Fruit fly (Drosophila melanogaster) whole organism, embryonic: Measurements from ENCODE around the gene hdly.

Experiments used
- Adf1 ChIP-seq: fragments of 200-800 bp; sonication (Bioruptor generic); IDR thresholded peaks from 2 replicates; pipeline ENCODE4 v1.3.6; 2022; ENCODE audit warnings: missing biosample characterization, missing genetic modification characterization
- CG10431 ChIP-seq: fragments of 200-800 bp; sonication (Bioruptor generic); optimal IDR thresholded peaks from 3 replicates; lab custom pipeline; 2018; ENCODE audit warnings: missing biosample characterization, mild to moderate bottlenecking, missing genetic modification characterization
- CG1233 ChIP-seq: fragments of 200-800 bp; sonication (Bioruptor generic); optimal IDR thresholded peaks from 4 replicates; lab custom pipeline; 2018; ENCODE audit warnings: missing biosample characterization, mild to moderate bottlenecking, missing genetic modification characterization
- CG13424 ChIP-seq: fragments of 200-800 bp; sonication (Bioruptor generic); optimal IDR thresholded peaks from 2 replicates; lab custom pipeline; 2019; ENCODE audit warnings: missing biosample characterization, mild to moderate bottlenecking, missing genetic modification characterization, moderate library complexity
- CG13894 ChIP-seq: fragments of 200-800 bp; sonication (Bioruptor generic); optimal IDR thresholded peaks from 3 replicates; lab custom pipeline; 2018; ENCODE audit warnings: missing biosample characterization, mild to moderate bottlenecking, missing genetic modification characterization, moderate library complexity
- CG14710 ChIP-seq: fragments of 200-800 bp; sonication (Bioruptor generic); optimal IDR thresholded peaks from 3 replicates; lab custom pipeline; 2019; ENCODE audit warnings: missing biosample characterization, mild to moderate bottlenecking, missing genetic modification characterization, moderate library complexity
- CG17359 ChIP-seq: fragments of 200-800 bp; sonication (Bioruptor generic); optimal IDR thresholded peaks from 3 replicates; lab custom pipeline; 2018; ENCODE audit warnings: missing biosample characterization, mild to moderate bottlenecking, missing genetic modification characterization, moderate library complexity
- CG17385 ChIP-seq: fragments of 200-800 bp; sonication (Bioruptor generic); optimal IDR thresholded peaks from 3 replicates; lab custom pipeline; 2018; ENCODE audit warnings: missing biosample characterization, mild to moderate bottlenecking, missing genetic modification characterization
- CG18599 ChIP-seq: fragments of 200-800 bp; sonication (Bioruptor generic); optimal IDR thresholded peaks from 3 replicates; lab custom pipeline; 2017; ENCODE audit warnings: missing biosample characterization, missing genetic modification characterization, mild to moderate bottlenecking, moderate library complexity, missing genetic modification reagents
- CG2678 ChIP-seq: fragments of 200-800 bp; sonication (Bioruptor generic); optimal IDR thresholded peaks from 3 replicates; lab custom pipeline; 2019; ENCODE audit warnings: missing biosample characterization, mild to moderate bottlenecking, missing genetic modification characterization, moderate library complexity
- CG2875 ChIP-seq: fragments of 200-800 bp; sonication (Bioruptor generic); optimal IDR thresholded peaks from 2 replicates; lab custom pipeline; 2017; ENCODE audit warnings: missing biosample characterization, mild to moderate bottlenecking, missing genetic modification characterization, missing genetic modification reagents
- CG32767 ChIP-seq: fragments of 200-800 bp; sonication (Bioruptor generic); IDR thresholded peaks from 2 replicates; pipeline ENCODE4 v1.3.6; 2022; ENCODE audit warnings: missing biosample characterization, missing genetic modification characterization
- CG4282 ChIP-seq: fragments of 200-800 bp; sonication (Bioruptor generic); optimal IDR thresholded peaks from 2 replicates; lab custom pipeline; 2016; ENCODE audit warnings: missing biosample characterization, missing genetic modification characterization
- CG9215 ChIP-seq: fragments of 200-800 bp; sonication (Bioruptor generic); IDR thresholded peaks from 2 replicates; pipeline ENCODE4 v1.3.6; 2022; ENCODE audit warnings: missing biosample characterization, missing genetic modification characterization
- CoRest ChIP-seq: fragments of 200-800 bp; sonication (Bioruptor generic); optimal IDR thresholded peaks from 3 replicates; lab custom pipeline; 2018; ENCODE audit warnings: missing biosample characterization, mild to moderate bottlenecking, missing genetic modification characterization, moderate library complexity
- D19A ChIP-seq: fragments of 200-800 bp; optimal IDR thresholded peaks from 3 replicates; lab custom pipeline; 2019; ENCODE audit warnings: missing biosample characterization, mild to moderate bottlenecking, missing genetic modification characterization, moderate library complexity
- Dll ChIP-seq: fragments of 200-800 bp; sonication (Bioruptor generic); IDR thresholded peaks from 4 replicates; pipeline ENCODE4 v1.3.6; 2022; ENCODE audit warnings: missing biosample characterization, missing genetic modification characterization; ENCODE audit not compliant: partially characterized antibody
- Eip74EF ChIP-seq, 2 experiments: fragments of 200-800 bp in 1 of 2; fragments of >200 bp in 1 of 2; sonication (Bioruptor generic) in 1 of 2; optimal IDR thresholded peaks; 2 replicates each; lab custom pipeline; 2017 to 2019; ENCODE audit warnings: missing biosample characterization in 2 of 2, missing genetic modification characterization in 2 of 2, mild to moderate bottlenecking in 1 of 2, moderate library complexity in 1 of 2
- HLHmδ ChIP-seq: fragments of 200-800 bp; sonication (Bioruptor generic); optimal IDR thresholded peaks from 2 replicates; lab custom pipeline; 2018; ENCODE audit warnings: missing biosample characterization, mild to moderate bottlenecking, missing genetic modification characterization, moderate library complexity
- Hr78 ChIP-seq, 2 experiments: fragments of 200-800 bp in 1 of 2; fragments of >200 bp in 1 of 2; sonication (Bioruptor generic) in 1 of 2; optimal IDR thresholded peaks; 2 replicates each; lab custom pipeline; 2017 to 2019; ENCODE audit warnings: missing biosample characterization in 2 of 2, missing genetic modification characterization in 2 of 2, mild to moderate bottlenecking in 1 of 2, moderate library complexity in 1 of 2
- Lhr ChIP-seq: fragments of 200-800 bp; sonication (Bioruptor generic); optimal IDR thresholded peaks from 3 replicates; lab custom pipeline; 2017; ENCODE audit warnings: mild to moderate bottlenecking, missing biosample characterization, missing genetic modification reagents, missing genetic modification characterization
- MBD-R2 ChIP-seq: fragments of 200-800 bp; sonication (Bioruptor generic); IDR thresholded peaks from 2 replicates; pipeline ENCODE4 v1.3.6; 2022; ENCODE audit warnings: missing biosample characterization, missing genetic modification characterization
- Med ChIP-seq: fragments of 200-800 bp; sonication (Bioruptor generic); peaks from one replicate; lab custom pipeline; 2016; ENCODE audit warnings: missing biosample characterization, missing genetic modification characterization, mild to moderate bottlenecking, inconsistent platforms, moderate library complexity
- NFAT ChIP-seq: fragments of 200-800 bp; sonication (Bioruptor generic); IDR thresholded peaks from 2 replicates; pipeline ENCODE4 v1.3.6; 2022; ENCODE audit warnings: missing biosample characterization, missing genetic modification characterization
- Nf-YB ChIP-seq: fragments of 200-800 bp; sonication (Bioruptor generic); optimal IDR thresholded peaks from 3 replicates; lab custom pipeline; 2019; ENCODE audit warnings: missing biosample characterization, mild to moderate bottlenecking, missing genetic modification characterization, moderate library complexity
- Rfx ChIP-seq: fragments of 200-800 bp; sonication (Bioruptor generic); IDR thresholded peaks from 2 replicates; pipeline ENCODE4 v1.3.6; 2022; ENCODE audit warnings: missing biosample characterization, missing genetic modification characterization
- Sox100B ChIP-seq: fragments of 200-800 bp; sonication (Bioruptor generic); optimal IDR thresholded peaks from 3 replicates; lab custom pipeline; 2018; ENCODE audit warnings: missing biosample characterization, mild to moderate bottlenecking, missing genetic modification characterization
- bbx ChIP-seq: fragments of 200-800 bp; sonication (Bioruptor generic); IDR thresholded peaks from 2 replicates; pipeline ENCODE4 v1.3.6; 2022; ENCODE audit warnings: missing biosample characterization, missing genetic modification characterization; ENCODE audit not compliant: partially characterized antibody
- crol ChIP-seq: fragments of 200-800 bp; sonication (Bioruptor generic); IDR thresholded peaks from 2 replicates; pipeline ENCODE4 v1.3.6; 2022; ENCODE audit warnings: missing biosample characterization, missing genetic modification characterization
- crp ChIP-seq, 2 experiments: fragments of 200-800 bp; sonication (Bioruptor generic); optimal IDR thresholded peaks; 2 replicates in 1 of 2; 3 replicates in 1 of 2; lab custom pipeline; 2017; ENCODE audit warnings: missing biosample characterization in 2 of 2, missing genetic modification characterization in 2 of 2, mild to moderate bottlenecking in 1 of 2, moderate library complexity in 1 of 2
- ems ChIP-seq: fragments of 200-800 bp; sonication (Bioruptor generic); optimal IDR thresholded peaks from 3 replicates; lab custom pipeline; 2016; ENCODE audit warnings: missing biosample characterization, missing genetic modification characterization
- eve ChIP-seq, 2 experiments: fragments of >200 bp; optimal IDR thresholded peaks; 2 replicates each; lab custom pipeline; 2017; ENCODE audit warnings: missing biosample characterization in 2 of 2, missing genetic modification characterization in 2 of 2
- fd96Cb ChIP-seq: fragments of 200-800 bp; sonication (Bioruptor generic); optimal IDR thresholded peaks from 2 replicates; lab custom pipeline; 2018; ENCODE audit warnings: missing biosample characterization, mild to moderate bottlenecking, missing genetic modification characterization, moderate library complexity
- gro ChIP-seq: fragments of 200-800 bp; sonication (Bioruptor generic); optimal IDR thresholded peaks from 2 replicates; lab custom pipeline; 2016; ENCODE audit warnings: missing biosample characterization, missing genetic modification characterization
- hb ChIP-seq: fragments of 200-800 bp; sonication (Bioruptor generic); IDR thresholded peaks from 3 replicates; pipeline ENCODE4 v1.3.6; 2022; ENCODE audit warnings: missing biosample characterization, missing genetic modification characterization; ENCODE audit not compliant: partially characterized antibody
- ind ChIP-seq: fragments of 200-800 bp; sonication (Bioruptor generic); optimal IDR thresholded peaks from 3 replicates; lab custom pipeline; 2016; ENCODE audit warnings: missing biosample characterization, missing genetic modification characterization
- jumu ChIP-seq: fragments of 200-800 bp; sonication (Bioruptor generic); optimal IDR thresholded peaks from 3 replicates; lab custom pipeline; 2016; ENCODE audit warnings: missing biosample characterization, missing genetic modification characterization
- lilli ChIP-seq: fragments of 200-800 bp; sonication (Bioruptor generic); optimal IDR thresholded peaks from 3 replicates; lab custom pipeline; 2016; ENCODE audit warnings: missing biosample characterization, missing genetic modification characterization
- org-1 ChIP-seq: fragments of 200-800 bp; sonication (Bioruptor generic); optimal IDR thresholded peaks from 2 replicates; lab custom pipeline; 2017; ENCODE audit warnings: missing biosample characterization, missing genetic modification characterization
- p53 ChIP-seq: fragments of 200-800 bp; sonication (Bioruptor generic); optimal IDR thresholded peaks from 2 replicates; lab custom pipeline; 2016; ENCODE audit warnings: missing biosample characterization, missing genetic modification characterization
- pros ChIP-seq: fragments of 200-800 bp; sonication (Bioruptor generic); optimal IDR thresholded peaks from 3 replicates; lab custom pipeline; 2019; ENCODE audit warnings: missing biosample characterization, mild to moderate bottlenecking, missing genetic modification characterization, moderate library complexity
- sc ChIP-seq, 3 experiments: fragments of >200 bp in 2 of 3; fragments of 200-800 bp in 1 of 3; sonication (Bioruptor generic) in 1 of 3; optimal IDR thresholded peaks; 2 replicates in 2 of 3; 3 replicates in 1 of 3; lab custom pipeline; 2017; ENCODE audit warnings: mild to moderate bottlenecking in 1 of 3, missing biosample characterization in 1 of 3, missing genetic modification characterization in 1 of 3, missing genetic modification reagents in 1 of 3
- ttk ChIP-seq: fragments of 200-800 bp; sonication (Bioruptor generic); IDR thresholded peaks from 2 replicates; pipeline ENCODE4 v2.1.2; 2022; ENCODE audit warnings: missing biosample characterization, missing genetic modification characterization
- unpg ChIP-seq: fragments of 200-800 bp; sonication (Bioruptor generic); optimal IDR thresholded peaks from 3 replicates; lab custom pipeline; 2018; ENCODE audit warnings: missing biosample characterization, mild to moderate bottlenecking, missing genetic modification characterization, moderate library complexity
- vvl ChIP-seq: fragments of 200-800 bp; sonication (Bioruptor generic); IDR thresholded peaks from 2 replicates; pipeline ENCODE4 v1.3.6; 2022; ENCODE audit warnings: missing biosample characterization, missing genetic modification characterization

The hdly gene

DNA sequence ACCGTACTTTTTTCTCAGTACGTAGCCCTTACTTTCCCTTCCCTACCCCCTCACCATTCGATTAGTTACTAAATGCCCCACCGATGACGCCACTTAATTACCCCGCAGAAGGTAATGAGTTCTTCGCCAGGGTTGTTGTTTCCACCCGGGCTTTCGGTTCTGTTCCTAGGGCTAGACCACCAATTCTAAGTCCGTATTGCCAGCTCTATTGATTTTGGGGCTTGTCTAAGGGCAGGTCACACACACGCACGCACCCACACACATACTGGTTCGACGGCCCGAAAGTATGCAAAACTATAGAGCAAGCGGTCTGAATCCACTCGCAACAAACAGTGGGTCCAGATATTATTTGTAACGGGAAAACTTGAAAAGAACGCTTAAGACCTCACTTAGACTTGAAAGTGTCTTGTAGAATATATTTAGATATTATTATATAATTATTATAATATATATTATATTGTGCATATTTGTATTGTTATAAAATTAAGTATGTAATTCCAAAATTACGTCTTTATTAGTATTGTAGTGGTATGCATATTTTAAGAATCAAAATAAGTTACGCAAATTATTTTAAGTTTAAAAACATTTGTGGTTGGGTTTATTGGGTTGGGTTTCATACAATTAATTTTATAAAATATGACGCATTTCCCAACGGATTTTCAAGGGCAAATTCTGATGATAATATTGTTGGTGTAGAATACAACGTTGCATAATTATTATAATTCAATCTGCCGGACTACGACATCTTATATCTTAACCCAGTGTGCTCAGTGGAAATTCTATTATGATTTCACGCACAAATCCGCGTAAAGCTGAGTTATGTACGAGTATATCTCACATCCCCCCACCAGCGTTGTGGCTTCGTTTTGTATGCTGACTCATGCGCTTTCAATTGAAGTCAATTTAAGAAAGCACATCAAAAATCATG, 35.9 kb downstream of the hdly start (continued):
- no peak for TF ChIP-seq ems (GFP tag; lab: Kevin White, UChicago)
- TF ChIP-seq CG9215 (GFP tag; lab: Robert Waterston, UW), result peak; percentile 30; the same call in 1 of the 2 replicates
- peak; percentile 69 for TF ChIP-seq CG2678 (tag; lab: Kevin White, UChicago)
- peak; percentile 64; the same call in 1 of the 2 replicates for TF ChIP-seq ttk (GFP tag; lab: Robert Waterston, UW)
- no peak for TF ChIP-seq gro
- peak; percentile 45 for TF ChIP-seq CG17385 (GFP tag; lab: Kevin White, UChicago)
- peak; percentile 9 for TF ChIP-seq CG10431 (GFP tag; lab: Kevin White, UChicago)
- TF ChIP-seq Eip74EF (GFP tag; optimal IDR thresholded peaks at IDR 0.05; lab: Kevin White, UChicago), result peak in 1 of 2 experiments; percentile 26
- TF ChIP-seq CG17359 (tag; lab: Kevin White, UChicago), result peak; percentile 22
- no peak for TF ChIP-seq NFAT (GFP tag; lab: Robert Waterston, UW)
- TF ChIP-seq Dll (GFP tag; lab: Robert Waterston, UW), result no peak
- peak; percentile 52 for TF ChIP-seq CG18599 (GFP tag; lab: Kevin White, UChicago)
- TF ChIP-seq jumu (GFP tag; lab: Kevin White, UChicago), result peak; percentile 19
- TF ChIP-seq CG2875 (GFP tag; lab: Kevin White, UChicago), result peak; percentile 0
- TF ChIP-seq fd96Cb (tag; lab: Kevin White, UChicago), result peak; percentile 34
- peak; percentile 5 for TF ChIP-seq ind (GFP tag; lab: Kevin White, UChicago)
- TF ChIP-seq CG1233, result peak; percentile 33
- TF ChIP-seq MBD-R2 (GFP tag; lab: Robert Waterston, UW), result peak; percentile 26; the same call in 1 of the 2 replicates
- TF ChIP-seq CG4282 (GFP tag; lab: Kevin White, UChicago), result peak; percentile 53
- TF ChIP-seq Sox100B (GFP tag; lab: Kevin White, UChicago), result peak; percentile 63
- no peak for TF ChIP-seq crp (GFP tag; optimal IDR thresholded peaks at IDR 0.05; lab: Kevin White, UChicago)
- no peak for TF ChIP-seq p53
- peak; percentile 50 for TF ChIP-seq D19A (tag; lab: Kevin White, UChicago)
- peak; percentile 45 for TF ChIP-seq CG13424 (tag; lab: Kevin White, UChicago)
- peak; percentile 29; the same call in 1 of the 2 replicates for TF ChIP-seq CG32767 (GFP tag; lab: Robert Waterston, UW)
- TF ChIP-seq Nf-YB, result no peak
- TF ChIP-seq CG14710 (tag; lab: Kevin White, UChicago), result peak; percentile 8
- peak in 1 of 2 experiments; percentile 75 for TF ChIP-seq eve (GFP tag; optimal IDR thresholded peaks at IDR 0.05; lab: Kevin White, UChicago)
- TF ChIP-seq hb, result no peak
- TF ChIP-seq Rfx (GFP tag; lab: Robert Waterston, UW), result peak; percentile 54; the same call in 1 of the 2 replicates
- TF ChIP-seq bbx, result peak; percentile 29; the same call in 1 of the 2 replicates
- TF ChIP-seq CoRest (tag; lab: Kevin White, UChicago), result peak; percentile 47
- TF ChIP-seq Lhr, result no peak
- 0 out of 2 replicates have a peak, but pooled peaks have one; percentile 9 for TF ChIP-seq vvl (GFP tag; lab: Robert Waterston, UW)
- peak; percentile 9 for TF ChIP-seq lilli (GFP tag; lab: Kevin White, UChicago)
- peak; percentile 20 for TF ChIP-seq unpg (GFP tag; lab: Kevin White, UChicago)
- TF ChIP-seq CG13894, result peak; percentile 68
- no peak for TF ChIP-seq Adf1 (GFP tag; lab: Robert Waterston, UW)
- TF ChIP-seq pros (GFP tag; lab: Kevin White, UChicago), result no peak
- TF ChIP-seq org-1 (GFP tag; lab: Kevin White, UChicago), result peak; percentile 35
- TF ChIP-seq crol, result peak; percentile 86
- no peak for TF ChIP-seq sc (optimal IDR thresholded peaks at IDR 0.05; lab: Kevin White, UChicago)
- TF ChIP-seq sc (GFP tag; optimal IDR thresholded peaks at IDR 0.05; lab: Kevin White, UChicago), result no peak
- peak; percentile 85 for TF ChIP-seq Med (GFP tag; lab: Kevin White, UChicago)
- no peak for TF ChIP-seq HLHmδ (GFP tag; lab: Kevin White, UChicago)
- TF ChIP-seq Hr78 (GFP tag; optimal IDR thresholded peaks at IDR 0.05; lab: Kevin White, UChicago), result peak in 1 of 2 experiments; percentile 74
